Fruit fly (Drosophila melanogaster) whole organism, pupa: Measurements from ENCODE around the gene Fuca.

Experiments
- CG14655 ChIP-seq: fragments of 200-800 bp; sonication (Bioruptor generic); optimal IDR thresholded peaks from 3 replicates; lab custom pipeline; 2017; ENCODE audit warnings: mild to moderate bottlenecking, missing biosample characterization, missing genetic modification reagents, missing genetic modification characterization
- CG9948 ChIP-seq: fragments of 200-800 bp; sonication (Bioruptor generic); optimal IDR thresholded peaks from 2 replicates; lab custom pipeline; 2018; ENCODE audit warnings: missing biosample characterization, mild to moderate bottlenecking, missing genetic modification characterization, moderate library complexity
- Pif1A ChIP-seq: fragments of 200-800 bp; sonication (Bioruptor generic); optimal IDR thresholded peaks from 3 replicates; lab custom pipeline; 2016; ENCODE audit warnings: missing biosample characterization, missing genetic modification characterization
- Snoo ChIP-seq: fragments of 200-800 bp; sonication (Bioruptor generic); optimal IDR thresholded peaks from 3 replicates; lab custom pipeline; 2017; ENCODE audit warnings: missing biosample characterization, mild to moderate bottlenecking, missing genetic modification characterization, inconsistent platforms

dm6 chr3L:11472991-11473390 is 49.5 kb downstream of the Fuca start, which contains the start of gene Vha16-3:
- TF ChIP-seq CG9948 (tag; lab: Kevin White, UChicago): no peak
- no peak for TF ChIP-seq CG14655
- no peak for TF ChIP-seq Snoo (tag; lab: Kevin White, UChicago)
- no peak for TF ChIP-seq Pif1A (GFP tag; lab: Kevin White, UChicago)
